Fruit fly (Drosophila melanogaster) whole organism: ENCODE data around the gene Or22a.

ENCODE experiments used
- CG8478 ChIP-seq: fragments of >200 bp; optimal IDR thresholded peaks from 2 replicates; lab custom pipeline; 2018; ENCODE audit warnings: inconsistent platforms
- Dll ChIP-seq: fragments of >200 bp; optimal IDR thresholded peaks from 2 replicates; lab custom pipeline; 2017
- EcR ChIP-seq, 2 experiments: fragments of >200 bp; optimal IDR thresholded peaks; 2 replicates each; lab custom pipeline; 2017; ENCODE audit warnings: missing biosample characterization in 2 of 2, missing genetic modification characterization in 2 of 2, missing genetic modification reagents in 2 of 2
- pan ChIP-seq: fragments of >200 bp; optimal IDR thresholded peaks from 2 replicates; lab custom pipeline; 2017
- psq ChIP-seq: fragments of >200 bp; optimal IDR thresholded peaks from 2 replicates; lab custom pipeline; 2017
- usp ChIP-seq: fragments of >200 bp; optimal IDR thresholded peaks from 2 replicates; lab custom pipeline; 2017; ENCODE audit warnings: missing biosample characterization, missing genetic modification characterization, mixed read lengths

dm6 chr2L:1502459-1503101 lies 17.7 kb upstream of the Or22a start, which contains the start of gene CG7420:
- TF ChIP-seq Dll (lab: Kevin White, UChicago) (no peak), pan (lab: Kevin White, UChicago) (no peak), CG8478 (no peak), EcR (GFP tag; optimal IDR thresholded peaks at IDR 0.05; lab: Kevin White, UChicago) (no peak), psq (lab: Kevin White, UChicago) (no peak), usp (GFP tag; lab: Kevin White, UChicago) (no peak)
